Worm (Caenorhabditis elegans) whole organism, young adult: Measurements from ENCODE around the gene F15B9.6.

Experiments used
- C06A6.2 ChIP-seq: fragments of 200-800 bp; sonication (Bioruptor generic); conservative IDR thresholded peaks from 2 replicates; pipeline ENCODE4 v1.3.6; 2022; ENCODE audit warnings: missing genetic modification characterization, missing compliant biosample characterization
- F22D6.2 ChIP-seq: sonication (generic microtip); optimal IDR thresholded peaks from 2 replicates; lab custom pipeline; 2016; ENCODE audit warnings: mild to moderate bottlenecking, missing genetic modification characterization, missing compliant biosample characterization
- Y67H2A.10 ChIP-seq: fragments of 200-800 bp; sonication (Bioruptor generic); conservative IDR thresholded peaks from 2 replicates; pipeline ENCODE4 v1.3.6; 2022; ENCODE audit warnings: missing genetic modification reagents, missing genetic modification characterization, missing compliant biosample characterization
- ekl-4 ChIP-seq: fragments of 200-800 bp; sonication (Bioruptor generic); IDR thresholded peaks from 2 replicates; pipeline ENCODE4 v1.3.6; 2022; ENCODE audit warnings: missing genetic modification reagents, missing genetic modification characterization, missing compliant biosample characterization
- him-1 ChIP-seq: sonication (generic microtip); optimal IDR thresholded peaks from 2 replicates; lab custom pipeline; 2016; ENCODE audit warnings: missing genotype, missing genetic modification reagents, missing genetic modification characterization, missing compliant biosample characterization
- lin-35 ChIP-seq, 3 experiments: fragments of 150-350 bp in 2 of 3; sonication (generic microtip) in 1 of 3; optimal IDR thresholded peaks; 2 replicates each; lab custom pipeline; 2014 to 2018; ENCODE audit warnings: missing biosample characterization in 3 of 3, missing genetic modification characterization in 3 of 3, missing genetic modification reagents in 3 of 3
- nfyb-1 ChIP-seq: fragments of 200-800 bp; sonication (Bioruptor generic); IDR thresholded peaks from 2 replicates; pipeline ENCODE4 v1.3.6; 2022; ENCODE audit warnings: missing genetic modification reagents, missing genetic modification characterization, missing compliant biosample characterization
- snpc-1.1 ChIP-seq: sonication (generic microtip); optimal IDR thresholded peaks from 2 replicates; lab custom pipeline; 2017; ENCODE audit warnings: missing genetic modification characterization, mild to moderate bottlenecking, missing compliant biosample characterization, antibody characterized with exemption, moderate library complexity, missing genotype, missing genetic modification reagents; ENCODE audit not compliant: insufficient read depth
- unc-62 ChIP-seq: fragments of 150-350 bp; optimal IDR thresholded peaks from 2 replicates; lab custom pipeline; 2014; ENCODE audit warnings: missing biosample characterization, missing genetic modification reagents, missing genetic modification characterization

ce11 chrV:13018761-13019160 is 4.8 kb downstream of the F15B9.6 start, which contains the start of gene fmi-1:
- TF ChIP-seq nfyb-1 (GFP tag; lab: Robert Waterston, UW): no peak
- no peak for TF ChIP-seq him-1
- no peak for TF ChIP-seq unc-62
- no peak for TF ChIP-seq Y67H2A.10
- TF ChIP-seq C06A6.2 (GFP tag; lab: Robert Waterston, UW): no peak
- no peak for TF ChIP-seq ekl-4 (GFP tag; lab: Robert Waterston, UW)
- TF ChIP-seq snpc-1.1 (tag; lab: Kevin White, UChicago): no peak
- no peak for TF ChIP-seq lin-35 (GFP tag; optimal IDR thresholded peaks at IDR 0.05; lab: Kevin White, UChicago)
- TF ChIP-seq F22D6.2 (tag; lab: Kevin White, UChicago): no peak
